Fruit fly (Drosophila melanogaster) ovary, adult (tissue): ENCODE measurements around the gene PIG-Wa.

ENCODE experiments used
- CG17801 ChIP-seq: fragments of 200-800 bp; optimal IDR thresholded peaks from 2 replicates; lab custom pipeline; 2019; ENCODE audit warnings: missing biosample characterization, mild to moderate bottlenecking, missing genetic modification characterization, moderate library complexity; ENCODE audit not compliant: partially characterized antibody

The PIG-Wa gene

dm6 chr2L:2419913-2420312 is 36.9 kb downstream of the PIG-Wa start, which contains the start of gene CG34447:
CG34447 (minus strand) TSS chr2L:2420013.
- TF ChIP-seq CG17801 (GFP tag; lab: Kevin White, UChicago): no peak

dm6 chr2L:2420490-2420889 is 37.5 kb downstream of the PIG-Wa start, which contains the start of gene CG9886:
CG9886 (plus strand) TSS chr2L:2420830.
- peak; percentile 38 for TF ChIP-seq CG17801 (GFP tag; lab: Kevin White, UChicago)

- TF ChIP-seq CG17801 (GFP tag; lab: Kevin White, UChicago): no peak
Observed at dm6 chr2L:2424497-2424896, 41.5 kb downstream of the PIG-Wa start, which contains the start of gene CG44139. CG44139 (plus strand) TSS chr2L:2424797.

- TF ChIP-seq CG17801 (GFP tag; lab: Kevin White, UChicago): no peak
Observed at dm6 chr2L:2425652-2426192, 42.7 kb downstream of the PIG-Wa start.

dm6 chr2L:2426444-2427188 is 43.6 kb downstream of the PIG-Wa start:
- TF ChIP-seq CG17801 (GFP tag; lab: Kevin White, UChicago): no peak

- TF ChIP-seq CG17801 (GFP tag; lab: Kevin White, UChicago): no peak
Observed at dm6 chr2L:2427384-2428208, 44.6 kb downstream of the PIG-Wa start.

dm6 chr2L:2428209-2428488 is 45.1 kb downstream of the PIG-Wa start, which contains the start of gene dpp:
dpp (plus strand) TSS chr2L:2428372.
- TF ChIP-seq CG17801 (GFP tag; lab: Kevin White, UChicago): no peak

dm6 chr2L:2429588-2429987 is 46.6 kb downstream of the PIG-Wa start:
- no peak for TF ChIP-seq CG17801 (GFP tag; lab: Kevin White, UChicago)

dm6 chr2L:2430251-2430650 is 47.2 kb downstream of the PIG-Wa start:
- no peak for TF ChIP-seq CG17801 (GFP tag; lab: Kevin White, UChicago)

dm6 chr2L:2432809-2433493 is 49.9 kb downstream of the PIG-Wa start:
- TF ChIP-seq CG17801 (GFP tag; lab: Kevin White, UChicago): no peak

dm6 chr2L:2433494-2434054 is 50.6 kb downstream of the PIG-Wa start:
- TF ChIP-seq CG17801 (GFP tag; lab: Kevin White, UChicago): no peak

- no peak for TF ChIP-seq CG17801 (GFP tag; lab: Kevin White, UChicago)
Observed at dm6 chr2L:2434222-2434621, 51.2 kb downstream of the PIG-Wa start.
